Fruit fly (Drosophila melanogaster) whole organism, embryonic: ENCODE results near the gene Gr61a.
A peak's percentile ranks its signal among the peaks of the same experiment; 100 is the strongest.

Experiments used
- Adf1 ChIP-seq: fragments of 200-800 bp; sonication (Bioruptor generic); IDR thresholded peaks from 2 replicates; pipeline ENCODE4 v1.3.6; 2022; ENCODE audit warnings: missing biosample characterization, missing genetic modification characterization
- B-H1 ChIP-seq: fragments of 200-800 bp; sonication (Bioruptor generic); IDR thresholded peaks from 3 replicates; pipeline ENCODE4 v1.3.6; 2022; ENCODE audit warnings: missing biosample characterization, missing genetic modification characterization
- B-H2 ChIP-seq: fragments of 200-800 bp; sonication (Bioruptor generic); optimal IDR thresholded peaks from 2 replicates; lab custom pipeline; 2018; ENCODE audit warnings: missing biosample characterization, mild to moderate bottlenecking, missing genetic modification characterization
- CG10274 ChIP-seq: fragments of 200-800 bp; sonication (Bioruptor generic); optimal IDR thresholded peaks from 3 replicates; lab custom pipeline; 2017; ENCODE audit warnings: missing biosample characterization, mild to moderate bottlenecking, missing genetic modification characterization
- CG10979 ChIP-seq: fragments of 200-800 bp; sonication (Bioruptor generic); optimal IDR thresholded peaks from 2 replicates; lab custom pipeline; 2018; ENCODE audit warnings: missing biosample characterization, mild to moderate bottlenecking, missing genetic modification characterization, moderate library complexity
- CG11085 ChIP-seq: fragments of 200-800 bp; sonication (Bioruptor generic); IDR thresholded peaks from 2 replicates; pipeline ENCODE4 v1.3.6; 2022; ENCODE audit warnings: missing biosample characterization, missing genetic modification characterization
- CG11456 ChIP-seq: fragments of 200-800 bp; sonication (Bioruptor generic); IDR thresholded peaks from 3 replicates; pipeline ENCODE4 v1.3.6; 2022; ENCODE audit warnings: missing biosample characterization, missing genetic modification characterization
- CG11696 ChIP-seq: fragments of 200-800 bp; sonication (Bioruptor generic); IDR thresholded peaks from 2 replicates; pipeline ENCODE4 v1.3.6; 2022; ENCODE audit warnings: missing biosample characterization, missing genetic modification characterization
- CG12236 ChIP-seq: fragments of 200-800 bp; sonication (Bioruptor generic); optimal IDR thresholded peaks from 2 replicates; lab custom pipeline; 2016; ENCODE audit warnings: missing biosample characterization, missing genetic modification characterization
- CG13296 ChIP-seq: fragments of 200-800 bp; sonication (Bioruptor generic); optimal IDR thresholded peaks from 3 replicates; lab custom pipeline; 2018; ENCODE audit warnings: missing biosample characterization, mild to moderate bottlenecking, missing genetic modification characterization
- CG13424 ChIP-seq: fragments of 200-800 bp; sonication (Bioruptor generic); optimal IDR thresholded peaks from 2 replicates; lab custom pipeline; 2019; ENCODE audit warnings: missing biosample characterization, mild to moderate bottlenecking, missing genetic modification characterization, moderate library complexity
- CG14667 ChIP-seq: fragments of 200-800 bp; sonication (Bioruptor generic); IDR thresholded peaks from 2 replicates; pipeline ENCODE4 v1.3.6; 2022; ENCODE audit warnings: missing biosample characterization, missing genetic modification characterization
- CG17359 ChIP-seq: fragments of 200-800 bp; sonication (Bioruptor generic); optimal IDR thresholded peaks from 3 replicates; lab custom pipeline; 2018; ENCODE audit warnings: missing biosample characterization, mild to moderate bottlenecking, missing genetic modification characterization, moderate library complexity
- CG17361 ChIP-seq: fragments of 200-800 bp; sonication (Bioruptor generic); IDR thresholded peaks from 3 replicates; pipeline ENCODE4 v1.3.6; 2022; ENCODE audit warnings: missing biosample characterization, missing genetic modification characterization
- CG18262 ChIP-seq: fragments of 200-800 bp; optimal IDR thresholded peaks from 3 replicates; lab custom pipeline; 2019; ENCODE audit warnings: missing biosample characterization, mild to moderate bottlenecking, missing genetic modification characterization, moderate library complexity
- CG18599 ChIP-seq: fragments of 200-800 bp; sonication (Bioruptor generic); optimal IDR thresholded peaks from 3 replicates; lab custom pipeline; 2017; ENCODE audit warnings: missing biosample characterization, missing genetic modification characterization, mild to moderate bottlenecking, moderate library complexity, missing genetic modification reagents
- CG2120 ChIP-seq: fragments of 200-800 bp; sonication (Bioruptor generic); optimal IDR thresholded peaks from 3 replicates; lab custom pipeline; 2016; ENCODE audit warnings: missing biosample characterization, missing genetic modification characterization
- CG2202 ChIP-seq: fragments of 200-800 bp; sonication (Bioruptor generic); optimal IDR thresholded peaks from 2 replicates; lab custom pipeline; 2018; ENCODE audit warnings: missing biosample characterization, mild to moderate bottlenecking, missing genetic modification characterization
- CG32532 ChIP-seq: fragments of 200-800 bp; sonication (Bioruptor generic); IDR thresholded peaks from 2 replicates; pipeline ENCODE4 v1.3.6; 2022; ENCODE audit warnings: missing biosample characterization, missing genetic modification characterization
- CG32772 ChIP-seq: fragments of 200-800 bp; sonication (Bioruptor generic); IDR thresholded peaks from 2 replicates; pipeline ENCODE4 v1.3.6; 2022; ENCODE audit warnings: missing biosample characterization, missing genetic modification characterization
- CG3281 ChIP-seq: fragments of 200-800 bp; sonication (Bioruptor generic); optimal IDR thresholded peaks from 3 replicates; lab custom pipeline; 2017; ENCODE audit warnings: missing biosample characterization, mild to moderate bottlenecking, missing genetic modification characterization
- CG42726 ChIP-seq: fragments of 200-800 bp; sonication (Bioruptor generic); IDR thresholded peaks from 2 replicates; pipeline ENCODE4 v1.3.6; 2022; ENCODE audit warnings: missing biosample characterization, missing genetic modification characterization; ENCODE audit not compliant: partially characterized antibody
- CG5953 ChIP-seq: fragments of 200-800 bp; sonication (Bioruptor generic); IDR thresholded peaks from 2 replicates; pipeline ENCODE4 v1.3.6; 2022; ENCODE audit warnings: missing biosample characterization, missing genetic modification characterization
- CG8290 ChIP-seq, 3 experiments: fragments of 200-800 bp; sonication (Bioruptor generic); optimal IDR thresholded peaks; 2 replicates each; lab custom pipeline; 2016 to 2019; ENCODE audit warnings: missing biosample characterization in 3 of 3, missing genetic modification characterization in 3 of 3, mild to moderate bottlenecking in 2 of 3, moderate library complexity in 1 of 3
- CG8478 ChIP-seq: fragments of >200 bp; optimal IDR thresholded peaks from 2 replicates; lab custom pipeline; 2018
- CHES-1-like ChIP-seq: fragments of 200-800 bp; sonication (Bioruptor generic); optimal IDR thresholded peaks from 2 replicates; lab custom pipeline; 2016; ENCODE audit warnings: missing biosample characterization, missing genetic modification characterization
- CoRest ChIP-seq: fragments of 200-800 bp; sonication (Bioruptor generic); optimal IDR thresholded peaks from 3 replicates; lab custom pipeline; 2018; ENCODE audit warnings: missing biosample characterization, mild to moderate bottlenecking, missing genetic modification characterization, moderate library complexity
- Dfd ChIP-seq, 2 experiments: fragments of >200 bp; optimal IDR thresholded peaks; 2 replicates each; lab custom pipeline; 2017; ENCODE audit warnings: missing biosample characterization in 2 of 2, missing genetic modification characterization in 2 of 2
- Fer1 ChIP-seq: fragments of 200-800 bp; sonication (Bioruptor generic); optimal IDR thresholded peaks from 2 replicates; lab custom pipeline; 2017; ENCODE audit warnings: missing biosample characterization, mild to moderate bottlenecking, missing genetic modification characterization
- Fer2 ChIP-seq: fragments of 200-800 bp; sonication (Bioruptor generic); optimal IDR thresholded peaks from 2 replicates; lab custom pipeline; 2018; ENCODE audit warnings: missing biosample characterization, mild to moderate bottlenecking, missing genetic modification characterization, moderate library complexity
- Fer3 ChIP-seq: fragments of 200-800 bp; sonication (Bioruptor generic); optimal IDR thresholded peaks from 2 replicates; lab custom pipeline; 2018; ENCODE audit warnings: missing biosample characterization, mild to moderate bottlenecking, missing genetic modification characterization, moderate library complexity
- GATAe ChIP-seq: fragments of 200-800 bp; sonication (Bioruptor generic); conservative IDR thresholded peaks from 2 replicates; pipeline ENCODE4 v1.3.6; 2022; ENCODE audit warnings: missing biosample characterization, missing genetic modification characterization
- HLH3B ChIP-seq: fragments of 200-800 bp; sonication (Bioruptor generic); IDR thresholded peaks from 2 replicates; pipeline ENCODE4 v1.3.6; 2022; ENCODE audit warnings: missing biosample characterization, missing genetic modification characterization
- Side ChIP-seq: fragments of 200-800 bp; sonication (Bioruptor generic); optimal IDR thresholded peaks from 2 replicates; lab custom pipeline; 2016; ENCODE audit warnings: missing biosample characterization, missing genetic modification characterization
- Sin3A ChIP-seq: fragments of >200 bp; optimal IDR thresholded peaks from 2 replicates; lab custom pipeline; 2018
- Spps ChIP-seq: fragments of 200-800 bp; sonication (Bioruptor generic); optimal IDR thresholded peaks from 2 replicates; lab custom pipeline; 2018; ENCODE audit warnings: missing biosample characterization, mild to moderate bottlenecking, missing genetic modification characterization
- Sry-δ ChIP-seq: fragments of 200-800 bp; sonication (Bioruptor generic); optimal IDR thresholded peaks from 2 replicates; lab custom pipeline; 2016; ENCODE audit warnings: missing biosample characterization, missing genetic modification characterization
- br ChIP-seq: fragments of >200 bp; optimal IDR thresholded peaks from 2 replicates; lab custom pipeline; 2017
- bsh ChIP-seq, 2 experiments: fragments of 200-800 bp; sonication (Bioruptor generic); optimal IDR thresholded peaks; 2 replicates each; lab custom pipeline; 2017 to 2018; ENCODE audit warnings: mild to moderate bottlenecking in 2 of 2, missing biosample characterization in 2 of 2, missing genetic modification characterization in 2 of 2, moderate library complexity in 1 of 2
- caup ChIP-seq: fragments of 200-800 bp; sonication (Bioruptor generic); optimal IDR thresholded peaks from 3 replicates; lab custom pipeline; 2017; ENCODE audit warnings: missing biosample characterization, mild to moderate bottlenecking, missing genetic modification characterization, moderate library complexity; ENCODE audit not compliant: severe bottlenecking
- croc ChIP-seq: fragments of 200-800 bp; sonication (Bioruptor generic); conservative IDR thresholded peaks from 3 replicates; pipeline ENCODE4 v1.3.6; 2022; ENCODE audit warnings: missing biosample characterization, missing genetic modification characterization
- dmrt99B ChIP-seq: fragments of 200-800 bp; sonication (Bioruptor generic); optimal IDR thresholded peaks from 2 replicates; lab custom pipeline; 2018; ENCODE audit warnings: missing biosample characterization, mild to moderate bottlenecking, missing genetic modification characterization, moderate library complexity
- gcm ChIP-seq: fragments of 200-800 bp; sonication (Bioruptor generic); optimal IDR thresholded peaks from 2 replicates; lab custom pipeline; 2019; ENCODE audit warnings: missing biosample characterization, mild to moderate bottlenecking, missing genetic modification characterization, moderate library complexity
- h ChIP-seq: fragments of >200 bp; optimal IDR thresholded peaks from 2 replicates; lab custom pipeline; 2017
- lmd ChIP-seq: fragments of 200-800 bp; sonication (Bioruptor generic); IDR thresholded peaks from 2 replicates; pipeline ENCODE4 v1.3.6; 2022; ENCODE audit warnings: missing biosample characterization, missing genetic modification characterization
- pb ChIP-seq: fragments of 200-800 bp; sonication (Bioruptor generic); optimal IDR thresholded peaks from 3 replicates; lab custom pipeline; 2016; ENCODE audit warnings: missing biosample characterization, missing genetic modification characterization
- pum ChIP-seq: fragments of 200-800 bp; sonication (Bioruptor generic); optimal IDR thresholded peaks from 2 replicates; lab custom pipeline; 2016; ENCODE audit warnings: missing biosample characterization, missing genetic modification characterization
- ranshi ChIP-seq: fragments of 200-800 bp; sonication (Bioruptor generic); IDR thresholded peaks from 2 replicates; pipeline ENCODE4 v1.3.6; 2022; ENCODE audit warnings: missing biosample characterization, missing genetic modification characterization
- sqz ChIP-seq: fragments of 200-800 bp; sonication (Bioruptor generic); optimal IDR thresholded peaks from 3 replicates; lab custom pipeline; 2018; ENCODE audit warnings: missing biosample characterization, mild to moderate bottlenecking, missing genetic modification characterization
- tup ChIP-seq: fragments of 200-800 bp; sonication (Bioruptor generic); optimal IDR thresholded peaks from 2 replicates; lab custom pipeline; 2016; ENCODE audit warnings: missing biosample characterization, mild to moderate bottlenecking, missing genetic modification characterization, moderate library complexity
- zen2 ChIP-seq: fragments of 200-800 bp; sonication (Bioruptor generic); IDR thresholded peaks from 3 replicates; pipeline ENCODE4 v1.3.6; 2022; ENCODE audit warnings: missing biosample characterization, missing genetic modification characterization; ENCODE audit not compliant: partially characterized antibody

Gr61a gene

dm6 chr3L:882236-882891, 41.1 kb downstream of the Gr61a start:
- TF ChIP-seq Side (GFP tag; lab: Kevin White, UChicago) = no peak
- TF ChIP-seq CG11085 (GFP tag; lab: Robert Waterston, UW) = no peak
- peak; percentile 71 for TF ChIP-seq CG18599 (GFP tag; lab: Kevin White, UChicago)
- peak; percentile 39 for TF ChIP-seq CG17359
- TF ChIP-seq CG32772 (GFP tag; lab: Robert Waterston, UW) = peak; percentile 7; the same call in 1 of the 2 replicates
- TF ChIP-seq CG10979 (tag; lab: Kevin White, UChicago) = peak; percentile 40
- peak; percentile 16 for TF ChIP-seq Fer1 (GFP tag; lab: Kevin White, UChicago)
- no peak for TF ChIP-seq CG13424 (tag; lab: Kevin White, UChicago)
- no peak for TF ChIP-seq CG14667 (GFP tag; lab: Robert Waterston, UW)
- no peak for TF ChIP-seq CG10274 (GFP tag; lab: Kevin White, UChicago)
- no peak for TF ChIP-seq GATAe (GFP tag; lab: Robert Waterston, UW)
- TF ChIP-seq CG8290 (GFP tag; optimal IDR thresholded peaks at IDR 0.05; lab: Kevin White, UChicago) = peak; percentile 73
- TF ChIP-seq CG8290 (tag; optimal IDR thresholded peaks at IDR 0.05; lab: Kevin White, UChicago) = peak in 1 of 2 experiments; percentile 32
- TF ChIP-seq B-H2 (GFP tag; lab: Kevin White, UChicago) = no peak
- TF ChIP-seq CoRest = no peak
- no peak for TF ChIP-seq Spps
- TF ChIP-seq CG42726 (GFP tag; lab: Robert Waterston, UW) = no peak
- no peak for TF ChIP-seq caup
- TF ChIP-seq h (lab: Kevin White, UChicago) = no peak
- peak; percentile 47 for TF ChIP-seq CG3281
- no peak for TF ChIP-seq CG11696
- TF ChIP-seq CHES-1-like (GFP tag; lab: Kevin White, UChicago) = no peak
- 0 out of 2 replicates have a peak, but pooled peaks have one; percentile 8 for TF ChIP-seq CG32532 (GFP tag; lab: Robert Waterston, UW)
- no peak for TF ChIP-seq CG12236 (GFP tag; lab: Kevin White, UChicago)
- no peak for TF ChIP-seq gcm (GFP tag; lab: Kevin White, UChicago)
- TF ChIP-seq pum (GFP tag; lab: Kevin White, UChicago) = no peak
- no peak for TF ChIP-seq croc
- TF ChIP-seq CG2202 = no peak
- TF ChIP-seq Dfd (GFP tag; optimal IDR thresholded peaks at IDR 0.05; lab: Kevin White, UChicago) = no peak
- peak; percentile 58 for TF ChIP-seq dmrt99B (tag; lab: Kevin White, UChicago)
- TF ChIP-seq CG8478 (lab: Kevin White, UChicago) = no peak
- TF ChIP-seq Sry-δ (GFP tag; lab: Kevin White, UChicago) = no peak
- no peak for TF ChIP-seq Adf1 (GFP tag; lab: Robert Waterston, UW)
- no peak for TF ChIP-seq bsh (GFP tag; optimal IDR thresholded peaks at IDR 0.05; lab: Kevin White, UChicago)
- no peak for TF ChIP-seq pb (GFP tag; lab: Kevin White, UChicago)
- TF ChIP-seq B-H1 = no peak
- peak; percentile 43; the same call in 1 of the 3 replicates for TF ChIP-seq CG17361
- TF ChIP-seq sqz = no peak
- peak; percentile 45 for TF ChIP-seq CG18262 (tag; lab: Kevin White, UChicago)
- no peak for TF ChIP-seq tup (GFP tag; lab: Kevin White, UChicago)
- peak; percentile 33 for TF ChIP-seq Fer3 (tag; lab: Kevin White, UChicago)
- no peak for TF ChIP-seq Fer2
- TF ChIP-seq HLH3B (GFP tag; lab: Robert Waterston, UW) = 0 out of 2 replicates have a peak, but pooled peaks have one; percentile 30
- TF ChIP-seq CG2120 (GFP tag; lab: Kevin White, UChicago) = no peak
- TF ChIP-seq lmd (GFP tag; lab: Robert Waterston, UW) = peak; percentile 32; the same call in 1 of the 2 replicates
- TF ChIP-seq CG13296 (GFP tag; lab: Kevin White, UChicago) = no peak
- TF ChIP-seq br = no peak
- no peak for TF ChIP-seq CG11456 (GFP tag; lab: Robert Waterston, UW)
- no peak for TF ChIP-seq Sin3A (lab: Kevin White, UChicago)
- no peak for TF ChIP-seq zen2 (GFP tag; lab: Robert Waterston, UW)
- no peak for TF ChIP-seq ranshi (GFP tag; lab: Robert Waterston, UW)
- TF ChIP-seq CG5953 (GFP tag; lab: Robert Waterston, UW) = no peak
